Worm (Caenorhabditis elegans) whole organism, L1 larva: ENCODE measurements around the gene K01A12.3.
"Not testable (repeated sequence)": the region's sequence is repeated elsewhere in the genome, so short reads cannot be mapped to it uniquely, and the experiment has no call there.

Experiments
- C16A3.4 ChIP-seq: fragments of 150-350 bp; optimal IDR thresholded peaks from 2 replicates; lab custom pipeline; 2014; ENCODE audit warnings: missing biosample characterization, missing genetic modification characterization
- Y116A8C.19 ChIP-seq: sonication (generic microtip); optimal IDR thresholded peaks from 2 replicates; lab custom pipeline; 2016; ENCODE audit warnings: missing compliant biosample characterization, missing genetic modification characterization, borderline replicate concordance
- aha-1 ChIP-seq: fragments of 150-350 bp; optimal IDR thresholded peaks from 2 replicates; lab custom pipeline; 2014; ENCODE audit warnings: missing biosample characterization, missing genetic modification characterization
- ceh-8 ChIP-seq: fragments of 200-800 bp; sonication (Bioruptor generic); optimal IDR thresholded peaks from 2 replicates; lab custom pipeline; 2018; ENCODE audit warnings: mild to moderate bottlenecking, missing genetic modification characterization, moderate library complexity, missing compliant biosample characterization
- ceh-82 ChIP-seq, 3 experiments: fragments of 150-350 bp in 1 of 3; sonication (generic microtip) in 2 of 3; optimal IDR thresholded peaks; 2 replicates each; lab custom pipeline; 2014 to 2017; ENCODE audit warnings: missing biosample characterization in 3 of 3, missing genetic modification characterization in 3 of 3
- dsc-1 ChIP-seq: sonication (generic microtip); optimal IDR thresholded peaks from 2 replicates; lab custom pipeline; 2016; ENCODE audit warnings: mild to moderate bottlenecking, missing genetic modification characterization, missing compliant biosample characterization
- efl-1 ChIP-seq, 4 experiments: fragments of 150-350 bp; optimal IDR thresholded peaks in 3 of 4; peaks in 1 of 4; 1 replicate in 1 of 4; 2 replicates in 3 of 4; lab custom pipeline; 2014; ENCODE audit warnings: missing biosample characterization in 2 of 4, missing genetic modification characterization in 2 of 4, missing genetic modification reagents in 2 of 4
- efl-3 ChIP-seq: fragments of 200-800 bp; sonication (Bioruptor generic); optimal IDR thresholded peaks from 2 replicates; lab custom pipeline; 2018; ENCODE audit warnings: mild to moderate bottlenecking, missing genetic modification characterization, missing compliant biosample characterization
- egl-13 ChIP-seq: sonication (generic microtip); optimal IDR thresholded peaks from 2 replicates; lab custom pipeline; 2016; ENCODE audit warnings: missing genotype, missing genetic modification reagents, missing genetic modification characterization, missing compliant biosample characterization
- elt-2 ChIP-seq: sonication (generic microtip); optimal IDR thresholded peaks from 2 replicates; lab custom pipeline; 2016; ENCODE audit warnings: missing genetic modification characterization, mild to moderate bottlenecking, inconsistent platforms, missing compliant biosample characterization, missing genetic modification reagents
- elt-3 ChIP-seq, 6 experiments: fragments of 150-350 bp in 1 of 6; sonication (generic microtip); optimal IDR thresholded peaks; 2 replicates each; lab custom pipeline; 2017 to 2018; ENCODE audit warnings: missing biosample characterization in 6 of 6, missing genetic modification characterization in 6 of 6, inconsistent platforms in 1 of 6
- fkh-4 ChIP-seq: sonication (generic microtip); optimal IDR thresholded peaks from 2 replicates; lab custom pipeline; 2016; ENCODE audit warnings: missing compliant biosample characterization, missing genetic modification characterization, borderline replicate concordance
- fkh-8 ChIP-seq: sonication (generic microtip); optimal IDR thresholded peaks from 2 replicates; lab custom pipeline; 2016; ENCODE audit warnings: mild to moderate bottlenecking, missing genetic modification characterization, missing compliant biosample characterization
- fos-1 ChIP-seq: fragments of 150-350 bp; optimal IDR thresholded peaks from 2 replicates; lab custom pipeline; 2014; ENCODE audit warnings: missing biosample characterization, missing genetic modification characterization
- hpl-2 ChIP-seq: fragments of 150-350 bp; optimal IDR thresholded peaks from 2 replicates; lab custom pipeline; 2014; ENCODE audit warnings: missing biosample characterization, missing genetic modification reagents, missing genetic modification characterization
- irx-1 ChIP-seq: sonication (generic microtip); optimal IDR thresholded peaks from 2 replicates; lab custom pipeline; 2016; ENCODE audit warnings: missing genetic modification characterization, missing compliant biosample characterization
- jun-1 ChIP-seq: fragments of 150-350 bp; optimal IDR thresholded peaks from 2 replicates; lab custom pipeline; 2014; ENCODE audit warnings: missing biosample characterization, missing genetic modification reagents, missing genetic modification characterization
- lin-14 ChIP-seq: fragments of 200-800 bp; sonication (Bioruptor generic); optimal IDR thresholded peaks from 2 replicates; lab custom pipeline; 2018; ENCODE audit warnings: mild to moderate bottlenecking, missing genetic modification characterization, moderate library complexity, missing compliant biosample characterization
- lin-15B ChIP-seq: fragments of 150-350 bp; sonication (generic microtip); optimal IDR thresholded peaks from 3 replicates; lab custom pipeline; 2014; ENCODE audit warnings: missing biosample characterization, missing genetic modification characterization
- lin-35 ChIP-seq, 2 experiments: fragments of 150-350 bp; optimal IDR thresholded peaks; 2 replicates each; lab custom pipeline; 2014; ENCODE audit warnings: missing biosample characterization in 2 of 2, missing genetic modification characterization in 2 of 2, missing genetic modification reagents in 2 of 2
- lsy-2 ChIP-seq, 2 experiments: fragments of 150-350 bp; optimal IDR thresholded peaks; 2 replicates each; lab custom pipeline; 2014; ENCODE audit warnings: missing biosample characterization in 2 of 2, missing genetic modification characterization in 2 of 2
- mep-1 ChIP-seq: fragments of 150-350 bp; optimal IDR thresholded peaks from 2 replicates; lab custom pipeline; 2014; ENCODE audit warnings: missing biosample characterization, missing genetic modification characterization
- nhr-11 ChIP-seq: fragments of 150-350 bp; optimal IDR thresholded peaks from 2 replicates; lab custom pipeline; 2014; ENCODE audit warnings: missing biosample characterization, missing genetic modification characterization
- nhr-19 ChIP-seq: fragments of 200-800 bp; sonication (Bioruptor generic); conservative IDR thresholded peaks from 2 replicates; pipeline ENCODE4 v1.3.6; 2022; ENCODE audit warnings: missing genetic modification characterization, missing compliant biosample characterization
- nhr-237 ChIP-seq: fragments of 150-350 bp; optimal IDR thresholded peaks from 2 replicates; lab custom pipeline; 2014; ENCODE audit warnings: missing biosample characterization, missing genetic modification characterization
- nhr-71 ChIP-seq: sonication (generic microtip); optimal IDR thresholded peaks from 2 replicates; lab custom pipeline; 2016; ENCODE audit warnings: mild to moderate bottlenecking, missing genetic modification characterization, moderate library complexity, missing compliant biosample characterization
- nhr-76 ChIP-seq: sonication (generic microtip); optimal IDR thresholded peaks from 2 replicates; lab custom pipeline; 2017; ENCODE audit warnings: missing biosample characterization, missing genetic modification characterization
- nhr-77 ChIP-seq: fragments of 150-350 bp; optimal IDR thresholded peaks from 2 replicates; lab custom pipeline; 2014; ENCODE audit warnings: missing biosample characterization, missing genetic modification characterization
- nhr-90 ChIP-seq: sonication (generic microtip); optimal IDR thresholded peaks from 2 replicates; lab custom pipeline; 2016; ENCODE audit warnings: mild to moderate bottlenecking, missing genetic modification characterization, missing compliant biosample characterization; ENCODE audit not compliant: poor library complexity
- pag-3 ChIP-seq: sonication (generic microtip); optimal IDR thresholded peaks from 2 replicates; lab custom pipeline; 2017; ENCODE audit warnings: missing genetic modification characterization, mild to moderate bottlenecking, missing compliant biosample characterization, antibody characterized with exemption, borderline replicate concordance; ENCODE audit not compliant: insufficient read depth
- pqm-1 ChIP-seq: sonication (generic microtip); optimal IDR thresholded peaks from 3 replicates; lab custom pipeline; 2017; ENCODE audit warnings: missing biosample characterization, missing genetic modification characterization
- rnt-1 ChIP-seq: sonication (generic microtip); optimal IDR thresholded peaks from 2 replicates; lab custom pipeline; 2016; ENCODE audit warnings: mild to moderate bottlenecking, missing genetic modification characterization, moderate library complexity, missing compliant biosample characterization
- skn-1 ChIP-seq: fragments of 150-350 bp; optimal IDR thresholded peaks from 2 replicates; lab custom pipeline; 2014; ENCODE audit warnings: missing biosample characterization, missing genetic modification characterization
- snu-23 ChIP-seq: sonication (generic microtip); optimal IDR thresholded peaks from 2 replicates; lab custom pipeline; 2016; ENCODE audit warnings: missing genetic modification characterization, missing compliant biosample characterization
- tlp-1 ChIP-seq: fragments of 150-350 bp; optimal IDR thresholded peaks from 2 replicates; lab custom pipeline; 2014; ENCODE audit warnings: missing biosample characterization, missing genetic modification characterization
- unc-130 ChIP-seq: fragments of 150-350 bp; optimal IDR thresholded peaks from 2 replicates; lab custom pipeline; 2017; ENCODE audit warnings: missing biosample characterization, missing genetic modification characterization, inconsistent platforms
- unc-30 ChIP-seq: sonication (generic microtip); optimal IDR thresholded peaks from 2 replicates; lab custom pipeline; 2017; ENCODE audit warnings: missing biosample characterization, missing genetic modification characterization
- unc-62 ChIP-seq: fragments of 150-350 bp; optimal IDR thresholded peaks from 2 replicates; lab custom pipeline; 2014; ENCODE audit warnings: missing biosample characterization, missing genetic modification reagents, missing genetic modification characterization
- zag-1 ChIP-seq: fragments of 150-350 bp; optimal IDR thresholded peaks from 2 replicates; lab custom pipeline; 2014; ENCODE audit warnings: missing biosample characterization, missing genetic modification characterization
- ztf-4 ChIP-seq: fragments of 150-350 bp; optimal IDR thresholded peaks from 2 replicates; lab custom pipeline; 2014; ENCODE audit warnings: missing biosample characterization, missing genetic modification characterization

The K01A12.3 gene

DNA sequence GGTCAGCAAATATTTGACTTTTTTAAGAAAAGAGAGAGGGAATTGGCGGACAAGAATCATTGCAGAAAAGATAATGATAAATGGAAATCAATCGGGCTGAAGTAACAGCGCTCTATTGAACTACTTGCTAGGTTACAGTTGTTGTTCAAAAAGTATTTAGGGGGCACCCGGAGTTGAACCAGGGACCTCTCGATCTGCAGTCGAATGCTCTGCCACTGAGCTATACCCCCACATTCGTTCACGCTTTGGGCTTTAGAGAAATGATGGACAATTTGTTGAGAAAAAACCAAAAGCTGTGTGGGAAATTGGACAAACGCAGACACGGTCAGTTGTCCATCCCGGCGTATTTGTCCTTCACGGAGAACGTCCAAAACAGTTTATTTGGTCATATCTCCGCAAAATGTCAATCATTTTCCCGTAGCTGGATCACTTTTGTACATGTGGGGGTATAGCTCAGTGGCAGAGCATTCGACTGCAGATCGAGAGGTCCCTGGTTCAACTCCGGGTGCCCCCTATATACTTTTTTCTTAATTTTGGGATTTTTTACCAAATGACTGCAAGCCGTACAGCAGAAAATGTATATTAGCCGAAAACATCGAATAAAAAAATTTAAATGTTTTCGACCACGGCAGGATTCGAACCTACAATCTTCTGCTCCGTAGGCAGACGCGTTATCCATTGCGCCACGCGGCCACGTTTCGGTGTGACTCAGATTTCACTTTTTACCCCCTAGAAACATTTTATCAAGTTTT lies 974 bp downstream of the K01A12.3 start (continued):
- TF ChIP-seq fkh-4 (tag; lab: Kevin White, UChicago) (no peak), irx-1 (tag; lab: Kevin White, UChicago) (no peak), hpl-2 (no peak), zag-1 (tag; lab: Kevin White, UChicago) (no peak), skn-1 (tag; lab: Kevin White, UChicago) (no peak), nhr-19 (GFP tag; lab: Robert Waterston, UW) (no peak; the same call in 1 of the 2 replicates), fkh-8 (tag; lab: Kevin White, UChicago) (no peak), rnt-1 (tag; lab: Kevin White, UChicago) (peak; percentile 45), nhr-77 (tag; lab: Kevin White, UChicago) (peak; percentile 18), egl-13 (tag; lab: Kevin White, UChicago) (no peak), ceh-82 (tag; optimal IDR thresholded peaks at IDR 0.05; lab: Kevin White, UChicago) (no peak), efl-1 (optimal IDR thresholded peaks at IDR 0.05; lab: Kevin White, UChicago) (no peak), efl-1 (GFP tag; optimal IDR thresholded peaks at IDR 0.05 in 1 of 2; lab: Kevin White, UChicago) (peak in 1 of 2 experiments; percentile 80), C16A3.4 (tag; lab: Kevin White, UChicago) (no peak), aha-1 (no peak)

ce11 chrX:8613053-8613452 lies 11.9 kb downstream of the K01A12.3 start, which contains the start of gene K01A12.2:
Gene K01A12.2 (plus strand): TSS chrX:8613353.
- TF ChIP-seq pqm-1 (tag; lab: Kevin White, UChicago) (no peak), nhr-237 (no peak)
- TF ChIP-seq, all 84 proteins: peak for 0

DNA sequence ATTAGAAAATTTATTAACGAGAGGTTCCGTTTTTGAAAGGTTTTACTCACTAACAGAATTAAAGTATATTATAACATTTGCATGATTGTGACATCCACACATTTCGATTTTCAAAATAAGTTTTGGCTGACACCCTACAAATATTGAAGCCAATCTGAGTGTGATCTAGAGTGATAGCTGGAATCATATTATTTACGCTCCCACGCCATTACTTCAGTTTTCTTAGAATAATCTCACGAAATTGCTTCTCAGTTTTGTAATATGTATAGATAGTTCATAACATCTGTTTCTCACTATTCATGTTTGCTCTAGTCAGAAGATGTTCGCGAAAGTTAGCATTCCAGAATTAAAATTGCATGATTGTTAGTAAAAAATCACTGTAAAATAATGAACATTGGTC lies 12.7 kb downstream of the K01A12.3 start:
- TF ChIP-seq Y116A8C.19 (tag; lab: Kevin White, UChicago) (no peak), fkh-8 (tag; lab: Kevin White, UChicago) (peak; percentile 55), dsc-1 (tag; lab: Kevin White, UChicago) (peak; percentile 30)

- TF ChIP-seq ztf-4 (tag; lab: Kevin White, UChicago); efl-3 (GFP tag; lab: Kevin White, UChicago); nhr-77 (tag; lab: Kevin White, UChicago): not testable (repeated sequence)
Measured at ce11 chrX:8610606-8611005, 14.4 kb downstream of the K01A12.3 start, which contains the start of gene K01A12.4. Gene K01A12.4 (plus strand): TSS chrX:8610906.

DNA sequence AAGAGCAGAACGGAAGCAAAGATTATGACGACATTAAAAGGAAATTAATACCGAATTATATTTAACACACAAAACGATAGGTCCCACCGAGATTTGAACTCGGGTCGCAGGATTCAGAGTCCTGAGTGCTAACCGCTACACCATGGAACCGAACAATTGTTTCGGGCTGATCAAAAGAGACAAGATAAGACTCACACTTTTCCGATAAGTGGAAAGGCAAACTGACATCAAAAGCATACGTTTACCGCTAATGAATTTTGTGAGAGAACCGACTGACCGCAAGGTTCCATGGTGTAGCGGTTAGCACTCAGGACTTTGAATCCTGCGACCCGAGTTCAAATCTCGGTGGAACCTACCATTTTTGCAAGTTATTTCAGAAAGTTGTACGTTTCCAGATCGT lies 16.2 kb downstream of the K01A12.3 start:
- TF ChIP-seq lin-14 (GFP tag; lab: Kevin White, UChicago) (peak; percentile 26), ceh-82 (tag; optimal IDR thresholded peaks at IDR 0.05; lab: Kevin White, UChicago) (peak in 2 of 3 experiments; percentile 11 to 23), nhr-11 (tag; lab: Kevin White, UChicago) (no peak), nhr-76 (tag; lab: Kevin White, UChicago) (no peak), ceh-8 (GFP tag; lab: Kevin White, UChicago) (no peak), C16A3.4 (tag; lab: Kevin White, UChicago) (peak; percentile 9), irx-1 (tag; lab: Kevin White, UChicago) (no peak), elt-3 (tag; optimal IDR thresholded peaks at IDR 0.05; lab: Kevin White, UChicago) (peak in 2 of 6 experiments; percentile 10), mep-1 (tag; lab: Kevin White, UChicago) (peak; percentile 4), unc-130 (tag; lab: Kevin White, UChicago) (peak; percentile 8), lsy-2 (tag; optimal IDR thresholded peaks at IDR 0.05; lab: Kevin White, UChicago) (peak; percentile 6 to 39), aha-1 (no peak), jun-1 (tag; lab: Kevin White, UChicago) (no peak), snu-23 (GFP tag; lab: Kevin White, UChicago) (peak; percentile 50), rnt-1 (tag; lab: Kevin White, UChicago) (peak; percentile 73), pag-3 (tag; lab: Kevin White, UChicago) (no peak), nhr-19 (GFP tag; lab: Robert Waterston, UW) (peak; percentile 62), dsc-1 (tag; lab: Kevin White, UChicago) (no peak), unc-62 (GFP tag; lab: Kevin White, UChicago) (no peak), nhr-90 (peak; percentile 72), elt-2 (tag; lab: Kevin White, UChicago) (peak; percentile 33), ztf-4 (tag; lab: Kevin White, UChicago) (no peak), fos-1 (no peak), nhr-77 (tag; lab: Kevin White, UChicago) (peak; percentile 36), lin-15B (tag; lab: Kevin White, UChicago) (no peak), unc-30 (tag; lab: Kevin White, UChicago) (no peak), nhr-71 (peak; percentile 48), lin-35 (GFP tag; optimal IDR thresholded peaks at IDR 0.05; lab: Kevin White, UChicago) (peak in 1 of 2 experiments; percentile 62), nhr-237 (no peak), tlp-1 (tag; lab: Kevin White, UChicago) (no peak)
